Fruit fly (Drosophila melanogaster): Measurements from ENCODE around the gene Atac1.
A peak's percentile ranks its signal among the peaks of the same experiment; 100 is the strongest.

Gene Atac1

DNA sequence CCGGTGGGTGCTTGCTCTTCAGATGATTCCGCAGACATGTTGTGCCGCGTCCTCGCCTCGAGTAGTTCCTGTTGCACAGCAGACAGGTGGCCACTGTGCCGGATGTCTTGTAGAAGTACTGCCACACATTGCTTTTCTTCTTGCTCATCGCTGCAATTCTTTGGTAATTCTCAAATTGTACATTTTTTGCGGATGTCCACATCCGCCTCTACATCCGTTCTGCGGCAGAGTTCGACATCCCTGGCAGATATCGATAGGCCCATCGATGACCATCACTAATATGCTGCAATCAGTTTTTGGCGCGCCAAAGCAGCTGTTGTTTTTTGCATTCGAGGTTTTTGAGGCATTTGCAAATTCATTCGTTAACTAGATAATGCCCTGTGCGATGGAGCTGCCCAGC, 3.4 kb downstream of the Atac1 start, which contains the start of the genes CG13775 and CG3430 (continued):
- peak; percentile 33 for TF ChIP-seq CG15479 (GFP tag; optimal IDR thresholded peaks at IDR 0.05)
- peak; percentile 98 for TF ChIP-seq Ets65A (GFP tag)
- TF ChIP-seq Max (GFP tag; optimal IDR thresholded peaks at IDR 0.05), result no peak
- TF ChIP-seq sqz (GFP tag; optimal IDR thresholded peaks at IDR 0.05), result no peak
- TF ChIP-seq Doc3 (GFP tag; IDR thresholded peaks at IDR 0.05; ENCODE audit: partially characterized antibody), result peak; percentile 66
- 0 out of 2 replicates have a peak, but pooled peaks have one; percentile 45 for TF ChIP-seq sob (GFP tag; IDR thresholded peaks at IDR 0.05)
- TF ChIP-seq hth (optimal IDR thresholded peaks at IDR 0.05), result no peak
- peak; percentile 15 for TF ChIP-seq CG9876 (GFP tag; optimal IDR thresholded peaks at IDR 0.05)
- TF ChIP-seq NFAT (GFP tag; IDR thresholded peaks at IDR 0.05), result peak; percentile 15; the same call in 1 of the 2 replicates
- peak; percentile 43 for TF ChIP-seq nmo (GFP tag; optimal IDR thresholded peaks at IDR 0.05)
- no peak for TF ChIP-seq wek (GFP tag; optimal IDR thresholded peaks at IDR 0.05)
- no peak for TF ChIP-seq unpg (GFP tag; optimal IDR thresholded peaks at IDR 0.05)
- TF ChIP-seq CG12942 (GFP tag; optimal IDR thresholded peaks at IDR 0.05), result no peak
- no peak for TF ChIP-seq Mrtf (GFP tag; IDR thresholded peaks at IDR 0.05)
- TF ChIP-seq CG14050 (GFP tag; IDR thresholded peaks at IDR 0.05), result no peak
- no peak for TF ChIP-seq tx (GFP tag; optimal IDR thresholded peaks at IDR 0.05)
- no peak for TF ChIP-seq CG8765 (GFP tag; IDR thresholded peaks at IDR 0.05)
- TF ChIP-seq nerfin-1 (tag; optimal IDR thresholded peaks at IDR 0.05), result peak; percentile 12
- TF ChIP-seq Hsf (GFP tag; optimal IDR thresholded peaks at IDR 0.05), result peak; percentile 25
- no peak for TF ChIP-seq nau (GFP tag; optimal IDR thresholded peaks at IDR 0.05)
- TF ChIP-seq sens (GFP tag), result peak; percentile 86
- TF ChIP-seq Dp (GFP tag; optimal IDR thresholded peaks at IDR 0.05), result peak; percentile 82
- no peak for TF ChIP-seq CG3838 (GFP tag; optimal IDR thresholded peaks at IDR 0.05)
- TF ChIP-seq Poxn (GFP tag; IDR thresholded peaks at IDR 0.05), result no peak
- TF ChIP-seq ap (GFP tag; IDR thresholded peaks at IDR 0.05), result no peak
- peak; percentile 52 for TF ChIP-seq mam (GFP tag; optimal IDR thresholded peaks at IDR 0.05)
- TF ChIP-seq Dad (GFP tag; optimal IDR thresholded peaks at IDR 0.05), result peak; percentile 27
- 0 out of 3 replicates have a peak, but pooled peaks have one; percentile 44 for TF ChIP-seq hb (GFP tag; IDR thresholded peaks at IDR 0.05; ENCODE audit: partially characterized antibody)
- TF ChIP-seq CG4328 (GFP tag; optimal IDR thresholded peaks at IDR 0.05), result no peak
- TF ChIP-seq CG8478 (optimal IDR thresholded peaks at IDR 0.05), result no peak
- TF ChIP-seq CG8944 (GFP tag; optimal IDR thresholded peaks at IDR 0.05), result no peak
- TF ChIP-seq CG34422 (GFP tag; IDR thresholded peaks at IDR 0.05), result 0 out of 3 replicates have a peak, but pooled peaks have one; percentile 45
- TF ChIP-seq CG11247 (GFP tag; IDR thresholded peaks at IDR 0.05), result peak; percentile 19; the same call in 1 of the 2 replicates
- TF ChIP-seq CG30431 (GFP tag; optimal IDR thresholded peaks at IDR 0.05), result no peak
- no peak for TF ChIP-seq CG10654 (GFP tag; optimal IDR thresholded peaks at IDR 0.05)
- no peak for TF ChIP-seq fu2 (GFP tag; optimal IDR thresholded peaks at IDR 0.05)
- TF ChIP-seq CG17361 (GFP tag; IDR thresholded peaks at IDR 0.05), result no peak
- TF ChIP-seq sisA (GFP tag; IDR thresholded peaks at IDR 0.05), result no peak
- TF ChIP-seq CG18764 (GFP tag; optimal IDR thresholded peaks at IDR 0.05), result no peak
- no peak for TF ChIP-seq Fer3 (tag; optimal IDR thresholded peaks at IDR 0.05)
- TF ChIP-seq ato (GFP tag; IDR thresholded peaks at IDR 0.05; ENCODE audit: partially characterized antibody), result peak; percentile 20; the same call in 1 of the 2 replicates
- TF ChIP-seq repo (GFP tag; optimal IDR thresholded peaks at IDR 0.05), result peak; percentile 28
- no peak for TF ChIP-seq CG4707 (GFP tag; optimal IDR thresholded peaks at IDR 0.05)
- TF ChIP-seq CG42726 (GFP tag; IDR thresholded peaks at IDR 0.05; ENCODE audit: partially characterized antibody), result peak; percentile 66; the same call in 1 of the 2 replicates
- TF ChIP-seq Antp (GFP tag; optimal IDR thresholded peaks at IDR 0.05), result peak; percentile 62
